Fruit fly (Drosophila melanogaster): Measurements from ENCODE around the gene chinmo.

The chinmo gene

dm6 chr2L:1704746-1705145 is 53.7 kb downstream of the chinmo start, which contains the start of gene cpb (continued):
- TF ChIP-seq klu (GFP tag; IDR thresholded peaks at IDR 0.05) (no peak), CG8944 (GFP tag; optimal IDR thresholded peaks at IDR 0.05) (no peak), salm (tag; optimal IDR thresholded peaks at IDR 0.05) (no peak), bab2 (GFP tag; optimal IDR thresholded peaks at IDR 0.05) (no peak), YL-1 (GFP tag; optimal IDR thresholded peaks at IDR 0.05) (peak; percentile 56), CG17359 (tag; optimal IDR thresholded peaks at IDR 0.05) (no peak), CG18476 (GFP tag; optimal IDR thresholded peaks at IDR 0.05) (no peak), gfzf (GFP tag; optimal IDR thresholded peaks at IDR 0.05) (peak; percentile 30), chinmo (GFP tag; IDR thresholded peaks at IDR 0.05; ENCODE audit: partially characterized antibody) (peak; percentile 96; the same call in 3 of the 4 replicates), sens-2 (GFP tag; IDR thresholded peaks at IDR 0.05) (no peak), CG33213 (GFP tag; optimal IDR thresholded peaks at IDR 0.05) (no peak), CG34224 (GFP tag; IDR thresholded peaks at IDR 0.05; ENCODE audit: partially characterized antibody) (peak; percentile 96), mld (GFP tag; IDR thresholded peaks at IDR 0.05; ENCODE audit: partially characterized antibody) (peak; percentile 83; the same call in 1 of the 3 replicates), CG12071 (GFP tag; optimal IDR thresholded peaks at IDR 0.05) (no peak), CG11723 (GFP tag; optimal IDR thresholded peaks at IDR 0.05) (no peak)

DNA sequence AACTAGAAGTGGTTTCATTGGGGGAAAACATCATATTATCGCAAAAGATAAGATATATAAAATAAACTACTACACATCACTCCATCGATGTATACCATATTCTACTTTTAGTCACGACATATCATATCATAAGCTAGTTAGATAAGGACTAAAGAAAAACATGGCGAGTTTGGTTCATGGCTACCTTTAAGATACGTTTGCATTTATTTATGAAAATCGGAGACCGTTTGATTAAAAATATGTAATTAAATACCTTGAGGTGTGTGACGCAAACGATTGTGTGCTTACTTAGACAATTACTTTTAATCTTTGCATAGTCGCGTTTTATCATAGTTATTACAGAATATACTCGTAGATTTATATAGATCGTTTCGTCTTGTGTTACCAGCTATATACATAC is 55.9 kb downstream of the chinmo start:
- TF ChIP-seq CG12104 (GFP tag; optimal IDR thresholded peaks at IDR 0.05) = no peak
- TF ChIP-seq en (GFP tag; optimal IDR thresholded peaks at IDR 0.05) = no peak
- TF ChIP-seq yki (optimal IDR thresholded peaks at IDR 0.05) = no peak
- peak; percentile 91 for TF ChIP-seq exex (tag; optimal IDR thresholded peaks at IDR 0.05)
- no peak for TF ChIP-seq gce (GFP tag; IDR thresholded peaks at IDR 0.05)
- TF ChIP-seq trh (GFP tag; optimal IDR thresholded peaks at IDR 0.05) = no peak
- no peak for TF ChIP-seq MTF-1 (GFP tag; optimal IDR thresholded peaks at IDR 0.05; ENCODE audit: borderline replicate concordance)
- no peak for TF ChIP-seq CG17328 (GFP tag; IDR thresholded peaks at IDR 0.05)
- no peak for TF ChIP-seq MBD-R2 (GFP tag; IDR thresholded peaks at IDR 0.05)
- TF ChIP-seq CG31224 (GFP tag; IDR thresholded peaks at IDR 0.05) = no peak
- peak; percentile 86 for TF ChIP-seq mirr (GFP tag; optimal IDR thresholded peaks at IDR 0.05)
- no peak for TF ChIP-seq CG12942 (GFP tag; optimal IDR thresholded peaks at IDR 0.05)

dm6 chr2L:1708110-1708509 is 57.1 kb downstream of the chinmo start:
- no peak for TF ChIP-seq CG16863 (GFP tag; optimal IDR thresholded peaks at IDR 0.05)

DNA sequence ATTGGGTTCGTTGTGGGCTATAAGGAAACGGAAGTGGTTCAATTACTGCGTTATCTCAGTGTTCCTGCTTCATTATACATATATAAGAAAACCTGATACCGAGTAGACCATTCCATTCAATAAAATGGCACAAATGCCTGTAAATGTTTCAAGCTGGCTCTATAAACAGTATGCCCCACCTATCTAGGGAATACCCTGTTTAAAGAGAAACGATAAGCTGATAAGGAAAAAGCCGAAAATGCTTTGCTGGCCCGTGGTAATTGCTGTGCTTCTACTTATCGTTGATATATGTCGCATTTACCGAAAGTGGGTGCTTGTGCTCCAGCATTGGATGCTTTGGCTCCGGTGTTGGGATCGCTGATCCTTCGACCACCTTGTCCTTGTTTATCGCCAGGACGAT is 58.3 kb downstream of the chinmo start:
- TF ChIP-seq D19B (GFP tag; optimal IDR thresholded peaks at IDR 0.05) (peak; percentile 4), chinmo (GFP tag; IDR thresholded peaks at IDR 0.05; ENCODE audit: partially characterized antibody) (peak; percentile 69; the same call in 1 of the 4 replicates), fd64A (GFP tag; optimal IDR thresholded peaks at IDR 0.05) (no peak), CG34376 (GFP tag; optimal IDR thresholded peaks at IDR 0.05) (peak; percentile 13), CG9932 (GFP tag; IDR thresholded peaks at IDR 0.05) (0 out of 2 replicates have a peak, but pooled peaks have one; percentile 13), Gsc (GFP tag; IDR thresholded peaks at IDR 0.05) (no peak), exex (tag; optimal IDR thresholded peaks at IDR 0.05) (peak; percentile 78), CG2120 (GFP tag; optimal IDR thresholded peaks at IDR 0.05) (peak; percentile 22), sug (tag; optimal IDR thresholded peaks at IDR 0.05) (peak; percentile 12), Sox100B (GFP tag; optimal IDR thresholded peaks at IDR 0.05) (no peak), pros (GFP tag; optimal IDR thresholded peaks at IDR 0.05) (no peak), GATAe (GFP tag; conservative IDR thresholded peaks at IDR 0.05) (0 out of 2 replicates have a peak, but pooled peaks have one; percentile 32), row (GFP tag; IDR thresholded peaks at IDR 0.05) (peak; percentile 48; the same call in 2 of the 3 replicates), Ets65A (GFP tag) (peak; percentile 18), Abd-B (GFP tag; optimal IDR thresholded peaks at IDR 0.05) (no peak), Med (GFP tag) (peak; percentile 70), mirr (GFP tag; optimal IDR thresholded peaks at IDR 0.05) (peak; percentile 4), Fer3 (tag; optimal IDR thresholded peaks at IDR 0.05) (peak; percentile 13)
